Fruit fly (Drosophila melanogaster) whole organism, embryonic: ENCODE data around the gene CG11672.

Experiments
- Bgb ChIP-seq: fragments of 200-800 bp; sonication (Bioruptor generic); IDR thresholded peaks from 2 replicates; pipeline ENCODE4 v1.3.6; 2022; ENCODE audit warnings: missing biosample characterization, missing genetic modification characterization; ENCODE audit not compliant: partially characterized antibody
- CG10366 ChIP-seq: fragments of 200-800 bp; sonication (Bioruptor generic); IDR thresholded peaks from 2 replicates; pipeline ENCODE4 v1.3.6; 2022; ENCODE audit warnings: missing biosample characterization, missing genetic modification characterization
- CG12659 ChIP-seq: fragments of 200-800 bp; sonication (Bioruptor generic); optimal IDR thresholded peaks from 3 replicates; lab custom pipeline; 2017; ENCODE audit warnings: mild to moderate bottlenecking, missing biosample characterization, missing genetic modification reagents, missing genetic modification characterization
- CG1529 ChIP-seq: fragments of 200-800 bp; sonication (Bioruptor generic); optimal IDR thresholded peaks from 3 replicates; lab custom pipeline; 2018; ENCODE audit warnings: missing biosample characterization, missing genetic modification characterization
- CG2199 ChIP-seq: fragments of 200-800 bp; sonication (Bioruptor generic); IDR thresholded peaks from 3 replicates; pipeline ENCODE4 v1.3.6; 2022; ENCODE audit warnings: missing biosample characterization, missing genetic modification characterization
- CG30020 ChIP-seq: fragments of 200-800 bp; optimal IDR thresholded peaks from 2 replicates; lab custom pipeline; 2019; ENCODE audit warnings: missing biosample characterization, mild to moderate bottlenecking, missing genetic modification characterization, moderate library complexity
- CG3847 ChIP-seq: fragments of 200-800 bp; sonication (Bioruptor generic); IDR thresholded peaks from 2 replicates; pipeline ENCODE4 v1.3.6; 2022; ENCODE audit warnings: missing biosample characterization, missing genetic modification characterization
- CG4617 ChIP-seq: fragments of 200-800 bp; sonication (Bioruptor generic); optimal IDR thresholded peaks from 3 replicates; lab custom pipeline; 2016; ENCODE audit warnings: missing biosample characterization, missing genetic modification characterization, borderline replicate concordance
- CG7786 ChIP-seq: fragments of 200-800 bp; sonication (Bioruptor generic); optimal IDR thresholded peaks from 2 replicates; lab custom pipeline; 2016; ENCODE audit warnings: missing biosample characterization, missing genetic modification characterization
- CG7928 ChIP-seq: fragments of 200-800 bp; sonication (Bioruptor generic); optimal IDR thresholded peaks from 2 replicates; lab custom pipeline; 2017; ENCODE audit warnings: missing biosample characterization, mild to moderate bottlenecking, missing genetic modification characterization
- CG9932 ChIP-seq: fragments of 200-800 bp; sonication (Bioruptor generic); IDR thresholded peaks from 2 replicates; pipeline ENCODE4 v1.3.6; 2022; ENCODE audit warnings: missing biosample characterization, missing genetic modification characterization
- CTCF ChIP-seq: fragments of 200-800 bp; sonication (Bioruptor generic); optimal IDR thresholded peaks from 2 replicates; lab custom pipeline; 2017; ENCODE audit warnings: missing biosample characterization, mild to moderate bottlenecking, missing genetic modification characterization, moderate library complexity
- Camta ChIP-seq: fragments of 200-800 bp; sonication (Bioruptor generic); optimal IDR thresholded peaks from 2 replicates; lab custom pipeline; 2016; ENCODE audit warnings: missing biosample characterization, missing genetic modification characterization
- CrebB ChIP-seq: fragments of 200-800 bp; sonication (Bioruptor generic); optimal IDR thresholded peaks from 3 replicates; lab custom pipeline; 2018; ENCODE audit warnings: missing biosample characterization, mild to moderate bottlenecking, missing genetic modification characterization
- Dad ChIP-seq: fragments of 200-800 bp; sonication (Bioruptor generic); optimal IDR thresholded peaks from 3 replicates; lab custom pipeline; 2016; ENCODE audit warnings: missing biosample characterization, missing genetic modification characterization
- Deaf1 ChIP-seq: fragments of 200-800 bp; optimal IDR thresholded peaks from 3 replicates; lab custom pipeline; 2019; ENCODE audit warnings: missing biosample characterization, mild to moderate bottlenecking, missing genetic modification characterization, moderate library complexity
- Dip3 ChIP-seq: fragments of 200-800 bp; sonication (Bioruptor generic); optimal IDR thresholded peaks from 3 replicates; lab custom pipeline; 2016; ENCODE audit warnings: missing biosample characterization, missing genetic modification characterization
- Dll ChIP-seq: fragments of 200-800 bp; sonication (Bioruptor generic); IDR thresholded peaks from 4 replicates; pipeline ENCODE4 v1.3.6; 2022; ENCODE audit warnings: missing biosample characterization, missing genetic modification characterization; ENCODE audit not compliant: partially characterized antibody
- Dp ChIP-seq: fragments of 200-800 bp; sonication (Bioruptor generic); optimal IDR thresholded peaks from 2 replicates; lab custom pipeline; 2018; ENCODE audit warnings: missing biosample characterization, mild to moderate bottlenecking, missing genetic modification characterization, moderate library complexity
- Dref ChIP-seq: fragments of 200-800 bp; sonication (Bioruptor generic); IDR thresholded peaks from 2 replicates; pipeline ENCODE4 v1.3.6; 2022; ENCODE audit warnings: missing biosample characterization, missing genetic modification characterization
- E2f2 ChIP-seq: fragments of 200-800 bp; sonication (Bioruptor generic); IDR thresholded peaks from 2 replicates; pipeline ENCODE4 v1.3.6; 2022; ENCODE audit warnings: missing biosample characterization, missing genetic modification characterization
- ERR ChIP-seq: fragments of 200-800 bp; sonication (Bioruptor generic); optimal IDR thresholded peaks from 2 replicates; lab custom pipeline; 2016; ENCODE audit warnings: missing biosample characterization, missing genetic modification characterization
- Ets97D ChIP-seq: fragments of 200-800 bp; sonication (Bioruptor generic); optimal IDR thresholded peaks from 3 replicates; lab custom pipeline; 2016; ENCODE audit warnings: missing biosample characterization, missing genetic modification characterization
- HmgZ ChIP-seq: fragments of 200-800 bp; sonication (Bioruptor generic); optimal IDR thresholded peaks from 2 replicates; lab custom pipeline; 2018; ENCODE audit warnings: missing biosample characterization, mild to moderate bottlenecking, missing genetic modification characterization
- MESR4 ChIP-seq: fragments of 200-800 bp; sonication (Bioruptor generic); optimal IDR thresholded peaks from 2 replicates; lab custom pipeline; 2018; ENCODE audit warnings: missing biosample characterization, mild to moderate bottlenecking, missing genetic modification characterization, moderate library complexity
- Meics ChIP-seq: fragments of 200-800 bp; sonication (Bioruptor generic); optimal IDR thresholded peaks from 2 replicates; lab custom pipeline; 2017; ENCODE audit warnings: missing biosample characterization, mild to moderate bottlenecking, missing genetic modification characterization
- NC2α ChIP-seq: fragments of 200-800 bp; sonication (Bioruptor generic); optimal IDR thresholded peaks from 2 replicates; lab custom pipeline; 2016; ENCODE audit warnings: missing biosample characterization, missing genetic modification characterization
- Pdp1 ChIP-seq, 2 experiments: fragments of 200-800 bp; sonication (Bioruptor generic); optimal IDR thresholded peaks; 3 replicates each; lab custom pipeline; 2016; ENCODE audit warnings: missing biosample characterization in 2 of 2, missing genetic modification characterization in 2 of 2, mild to moderate bottlenecking in 1 of 2, moderate library complexity in 1 of 2
- Rfx ChIP-seq: fragments of 200-800 bp; sonication (Bioruptor generic); IDR thresholded peaks from 2 replicates; pipeline ENCODE4 v1.3.6; 2022; ENCODE audit warnings: missing biosample characterization, missing genetic modification characterization
- Sin3A ChIP-seq: fragments of >200 bp; optimal IDR thresholded peaks from 2 replicates; lab custom pipeline; 2018
- Stat92E ChIP-seq, 3 experiments: fragments of >200 bp in 2 of 3; fragments of 200-800 bp in 1 of 3; sonication (Bioruptor generic) in 1 of 3; optimal IDR thresholded peaks; 2 replicates each; lab custom pipeline; 2017 to 2019; ENCODE audit warnings: missing biosample characterization in 3 of 3, missing genetic modification characterization in 3 of 3, mild to moderate bottlenecking in 1 of 3, moderate library complexity in 1 of 3
- ato ChIP-seq: fragments of 200-800 bp; sonication (Bioruptor generic); IDR thresholded peaks from 2 replicates; pipeline ENCODE4 v1.3.6; 2022; ENCODE audit warnings: missing biosample characterization, missing genetic modification characterization; ENCODE audit not compliant: partially characterized antibody
- bbx ChIP-seq: fragments of 200-800 bp; sonication (Bioruptor generic); IDR thresholded peaks from 2 replicates; pipeline ENCODE4 v1.3.6; 2022; ENCODE audit warnings: missing biosample characterization, missing genetic modification characterization; ENCODE audit not compliant: partially characterized antibody
- bigmax ChIP-seq: fragments of 200-800 bp; sonication (Bioruptor generic); optimal IDR thresholded peaks from 2 replicates; lab custom pipeline; 2018; ENCODE audit warnings: missing biosample characterization, mild to moderate bottlenecking, missing genetic modification characterization
- ci ChIP-seq: fragments of 200-800 bp; sonication (Bioruptor generic); IDR thresholded peaks from 3 replicates; pipeline ENCODE4 v1.3.6; 2022; ENCODE audit warnings: missing biosample characterization, missing genetic modification characterization
- da ChIP-seq: fragments of 200-800 bp; sonication (Bioruptor generic); optimal IDR thresholded peaks from 2 replicates; lab custom pipeline; 2016; ENCODE audit warnings: missing biosample characterization, missing genetic modification characterization
- dm ChIP-seq: fragments of 200-800 bp; sonication (Bioruptor generic); optimal IDR thresholded peaks from 3 replicates; lab custom pipeline; 2016; ENCODE audit warnings: missing biosample characterization, missing genetic modification characterization
- gfzf ChIP-seq: fragments of 200-800 bp; sonication (Bioruptor generic); optimal IDR thresholded peaks from 2 replicates; lab custom pipeline; 2016; ENCODE audit warnings: missing biosample characterization, mild to moderate bottlenecking, missing genetic modification characterization, moderate library complexity
- grn ChIP-seq: fragments of 200-800 bp; sonication (Bioruptor generic); optimal IDR thresholded peaks from 3 replicates; lab custom pipeline; 2017; ENCODE audit warnings: missing biosample characterization, missing genetic modification characterization
- hth ChIP-seq: fragments of >200 bp; optimal IDR thresholded peaks from 2 replicates; lab custom pipeline; 2017; ENCODE audit warnings: inconsistent platforms
- insv ChIP-seq, 2 experiments: fragments of 200-800 bp; sonication (Bioruptor generic); optimal IDR thresholded peaks; 3 replicates each; lab custom pipeline; 2016 to 2018; ENCODE audit warnings: missing biosample characterization in 2 of 2, missing genetic modification characterization in 2 of 2
- lilli ChIP-seq: fragments of 200-800 bp; sonication (Bioruptor generic); optimal IDR thresholded peaks from 3 replicates; lab custom pipeline; 2016; ENCODE audit warnings: missing biosample characterization, missing genetic modification characterization
- lmd ChIP-seq: fragments of 200-800 bp; sonication (Bioruptor generic); IDR thresholded peaks from 2 replicates; pipeline ENCODE4 v1.3.6; 2022; ENCODE audit warnings: missing biosample characterization, missing genetic modification characterization
- mam ChIP-seq: fragments of 200-800 bp; sonication (Bioruptor generic); optimal IDR thresholded peaks from 3 replicates; lab custom pipeline; 2016; ENCODE audit warnings: missing biosample characterization, missing genetic modification characterization
- nerfin-2 ChIP-seq: fragments of 200-800 bp; sonication (Bioruptor generic); IDR thresholded peaks from 2 replicates; pipeline ENCODE4 v1.3.6; 2022; ENCODE audit warnings: missing biosample characterization, missing genetic modification characterization; ENCODE audit not compliant: partially characterized antibody
- pzg ChIP-seq: fragments of 200-800 bp; sonication (Bioruptor generic); optimal IDR thresholded peaks from 3 replicates; lab custom pipeline; 2018; ENCODE audit warnings: missing biosample characterization, mild to moderate bottlenecking, missing genetic modification characterization, moderate library complexity
- sisA ChIP-seq: fragments of 200-800 bp; sonication (Bioruptor generic); IDR thresholded peaks from 2 replicates; pipeline ENCODE4 v1.3.6; 2022; ENCODE audit warnings: missing biosample characterization, missing genetic modification characterization
- unc-4 ChIP-seq: fragments of 200-800 bp; sonication (Bioruptor generic); IDR thresholded peaks from 2 replicates; pipeline ENCODE4 v1.3.6; 2022; ENCODE audit warnings: missing biosample characterization, missing genetic modification characterization; ENCODE audit not compliant: partially characterized antibody
- zfh2 ChIP-seq: fragments of 200-800 bp; sonication (Bioruptor generic); optimal IDR thresholded peaks from 2 replicates; lab custom pipeline; 2016; ENCODE audit warnings: missing biosample characterization, missing genetic modification characterization

The CG11672 gene

dm6 chr3R:8300928-8301752 lies 10.8 kb upstream of the CG11672 start, which contains the start of the genes CG9626 and mRpL1 (continued):
- TF ChIP-seq E2f2 (peak; percentile 53), CG1529 (GFP tag; lab: Kevin White, UChicago) (no peak), Sin3A (lab: Kevin White, UChicago) (peak; percentile 49), Bgb (GFP tag; lab: Robert Waterston, UW) (0 out of 2 replicates have a peak, but pooled peaks have one; percentile 23), CG10366 (GFP tag; lab: Robert Waterston, UW) (no peak), CG12659 (GFP tag; lab: Kevin White, UChicago) (peak; percentile 52), CrebB (peak; percentile 19), Rfx (GFP tag; lab: Robert Waterston, UW) (peak; percentile 32; the same call in 1 of the 2 replicates), Dll (GFP tag; lab: Robert Waterston, UW) (0 out of 4 replicates have a peak, but pooled peaks have one; percentile 13), ci (peak; percentile 28; the same call in 1 of the 3 replicates), nerfin-2 (GFP tag; lab: Robert Waterston, UW) (0 out of 2 replicates have a peak, but pooled peaks have one; percentile 12), CG30020 (tag; lab: Kevin White, UChicago) (peak; percentile 29), pzg (GFP tag; lab: Kevin White, UChicago) (peak; percentile 90), MESR4 (peak; percentile 78), bbx (GFP tag; lab: Robert Waterston, UW) (peak; percentile 47), Meics (GFP tag; lab: Kevin White, UChicago) (peak; percentile 9), HmgZ (peak; percentile 88), gfzf (GFP tag; lab: Kevin White, UChicago) (peak; percentile 63), ERR (GFP tag; lab: Kevin White, UChicago) (peak; percentile 16), ato (peak; percentile 70), Dp (GFP tag; lab: Kevin White, UChicago) (peak; percentile 58), unc-4 (GFP tag; lab: Robert Waterston, UW) (no peak), Stat92E (GFP tag; optimal IDR thresholded peaks at IDR 0.05; lab: Kevin White, UChicago) (no peak), NC2α (GFP tag; lab: Kevin White, UChicago) (no peak), lmd (0 out of 2 replicates have a peak, but pooled peaks have one; percentile 12), CG7928 (GFP tag; lab: Kevin White, UChicago) (peak; percentile 19), Ets97D (GFP tag; lab: Kevin White, UChicago) (peak; percentile 80), CG4617 (GFP tag; lab: Kevin White, UChicago) (peak; percentile 92), da (GFP tag; lab: Kevin White, UChicago) (no peak), sisA (GFP tag; lab: Robert Waterston, UW) (0 out of 2 replicates have a peak, but pooled peaks have one; percentile 21), zfh2 (GFP tag; lab: Kevin White, UChicago) (peak; percentile 47), bigmax (peak; percentile 93), Dad (GFP tag; lab: Kevin White, UChicago) (peak; percentile 34), Dref (GFP tag; lab: Robert Waterston, UW) (peak; percentile 42), dm (GFP tag; lab: Kevin White, UChicago) (peak; percentile 69), grn (GFP tag; lab: Kevin White, UChicago) (no peak), mam (GFP tag; lab: Kevin White, UChicago) (peak; percentile 34), hth (lab: Kevin White, UChicago) (no peak), CG7786 (peak; percentile 9), Dip3 (GFP tag; lab: Kevin White, UChicago) (no peak), CG9932 (peak; percentile 28; the same call in 1 of the 2 replicates), Camta (GFP tag; lab: Kevin White, UChicago) (peak; percentile 31), lilli (no peak), CTCF (peak; percentile 82), Deaf1 (tag; lab: Kevin White, UChicago) (peak; percentile 58), CG2199 (GFP tag; lab: Robert Waterston, UW) (peak; percentile 51; the same call in 1 of the 3 replicates), insv (GFP tag; optimal IDR thresholded peaks at IDR 0.05; lab: Kevin White, UChicago) (peak in 1 of 2 experiments; percentile 53), Pdp1 (GFP tag; optimal IDR thresholded peaks at IDR 0.05; lab: Kevin White, UChicago) (peak in 1 of 2 experiments; percentile 100), CG3847 (GFP tag; lab: Robert Waterston, UW) (peak; percentile 43)
